Worm (Caenorhabditis elegans): Measurements from ENCODE around the gene fbxb-108.

- TF ChIP-seq aly-1 (tag; optimal IDR thresholded peaks at IDR 0.05) (no peak), tbx-37 (GFP tag; conservative IDR thresholded peaks at IDR 0.05) (no peak), hnd-1 (tag; optimal IDR thresholded peaks at IDR 0.05) (no peak), ceh-13 (GFP tag; optimal IDR thresholded peaks at IDR 0.05) (no peak), ama-1 (optimal IDR thresholded peaks at IDR 0.05) (no peak)
Observed at ce11 chrII:2804245-2804644, 39.5 kb downstream of the fbxb-108 start.
